Fruit fly (Drosophila melanogaster) whole organism: ENCODE data around the gene CG1246.

ENCODE experiments used
- CG8478 ChIP-seq: fragments of >200 bp; optimal IDR thresholded peaks from 2 replicates; lab custom pipeline; 2018; ENCODE audit warnings: inconsistent platforms
- Dll ChIP-seq: fragments of >200 bp; optimal IDR thresholded peaks from 2 replicates; lab custom pipeline; 2017
- EcR ChIP-seq, 2 experiments: fragments of >200 bp; optimal IDR thresholded peaks; 2 replicates each; lab custom pipeline; 2017; ENCODE audit warnings: missing biosample characterization in 2 of 2, missing genetic modification characterization in 2 of 2, missing genetic modification reagents in 2 of 2
- pan ChIP-seq: fragments of >200 bp; optimal IDR thresholded peaks from 2 replicates; lab custom pipeline; 2017
- psq ChIP-seq: fragments of >200 bp; optimal IDR thresholded peaks from 2 replicates; lab custom pipeline; 2017
- usp ChIP-seq: fragments of >200 bp; optimal IDR thresholded peaks from 2 replicates; lab custom pipeline; 2017; ENCODE audit warnings: missing biosample characterization, missing genetic modification characterization, mixed read lengths

CG1246 gene

dm6 chr3L:2647523-2648378 is at the start of gene CG1246:
Gene CG1246 (plus strand): TSS chr3L:2648048.
- TF ChIP-seq usp (GFP tag; lab: Kevin White, UChicago): no peak
- TF ChIP-seq psq (lab: Kevin White, UChicago): no peak
- TF ChIP-seq Dll (lab: Kevin White, UChicago): no peak
- TF ChIP-seq CG8478 (lab: Kevin White, UChicago): no peak
- no peak for TF ChIP-seq EcR (GFP tag; optimal IDR thresholded peaks at IDR 0.05; lab: Kevin White, UChicago)

DNA sequence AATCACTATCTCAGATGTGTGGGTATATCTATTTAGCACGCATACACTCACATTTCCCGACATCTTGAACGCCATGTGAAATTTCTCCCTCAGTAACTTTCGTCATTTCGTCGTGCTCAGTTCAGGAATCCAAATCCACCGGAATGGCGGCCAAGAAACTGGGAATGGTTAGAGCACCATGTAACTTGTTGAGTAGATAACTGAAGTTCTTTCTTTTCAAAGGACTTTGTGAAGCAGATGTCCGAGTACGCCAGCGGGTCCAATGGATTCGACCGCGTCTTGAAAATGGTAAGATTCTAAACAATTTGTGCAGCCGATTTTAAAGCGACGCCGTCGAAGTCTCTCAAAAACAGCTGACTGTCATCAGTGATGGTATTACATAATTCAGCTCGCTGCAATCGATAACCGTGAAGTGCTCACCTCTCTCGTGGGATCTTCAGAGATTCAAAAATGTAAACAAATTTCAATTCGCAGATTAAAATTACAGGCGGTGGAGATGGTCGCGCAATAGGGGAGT is 48.6 kb upstream of the CG1246 start, which contains the start of the genes CG16985 and CG12182:
CG16985 (plus strand) TSS at position 84 of the 517 bp plus-strand sequence.
CG12182 (minus strand) TSS at position 366 of the 517 bp plus-strand sequence.
- TF ChIP-seq pan (lab: Kevin White, UChicago): no peak
- TF ChIP-seq EcR (GFP tag; optimal IDR thresholded peaks at IDR 0.05; lab: Kevin White, UChicago): no peak
- no peak for TF ChIP-seq CG8478 (lab: Kevin White, UChicago)
- no peak for TF ChIP-seq Dll (lab: Kevin White, UChicago)
- no peak for TF ChIP-seq usp (GFP tag; lab: Kevin White, UChicago)
- no peak for TF ChIP-seq psq (lab: Kevin White, UChicago)

dm6 chr3L:2600144-2600543 is 47.7 kb upstream of the CG1246 start, which contains the start of gene CG16986:
Gene CG16986 (plus strand): TSS chr3L:2600331.
- TF ChIP-seq CG8478 (lab: Kevin White, UChicago) (no peak), EcR (GFP tag; optimal IDR thresholded peaks at IDR 0.05; lab: Kevin White, UChicago) (no peak)

DNA sequence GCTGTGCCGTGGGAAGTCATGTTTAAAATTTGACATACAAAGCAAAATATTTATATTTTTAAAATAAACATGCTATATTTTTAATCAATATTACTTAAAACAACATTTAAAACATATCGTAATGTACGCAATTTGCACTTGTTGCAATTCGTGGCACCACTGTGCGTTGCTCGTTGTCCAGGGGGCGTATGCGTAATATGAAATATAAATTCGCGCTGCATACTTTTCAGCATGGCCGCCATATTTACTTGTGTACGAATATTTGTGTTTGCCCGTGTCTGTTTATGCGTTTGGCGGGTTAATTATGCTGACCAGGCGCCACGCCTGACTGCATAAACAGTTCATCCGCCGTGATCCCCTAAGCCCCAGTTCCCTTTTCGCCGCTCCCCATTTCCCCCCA is 39.0 kb upstream of the CG1246 start:
- TF ChIP-seq pan (lab: Kevin White, UChicago): no peak
- no peak for TF ChIP-seq psq (lab: Kevin White, UChicago)
- no peak for TF ChIP-seq CG8478 (lab: Kevin White, UChicago)
- TF ChIP-seq usp (GFP tag; lab: Kevin White, UChicago): no peak
- no peak for TF ChIP-seq Dll (lab: Kevin White, UChicago)
- no peak for TF ChIP-seq EcR (GFP tag; optimal IDR thresholded peaks at IDR 0.05; lab: Kevin White, UChicago)

dm6 chr3L:2614222-2614621 is 33.6 kb upstream of the CG1246 start:
- TF ChIP-seq pan (lab: Kevin White, UChicago): no peak
- no peak for TF ChIP-seq Dll (lab: Kevin White, UChicago)
- no peak for TF ChIP-seq CG8478 (lab: Kevin White, UChicago)
- TF ChIP-seq psq (lab: Kevin White, UChicago): no peak
- TF ChIP-seq EcR (GFP tag; optimal IDR thresholded peaks at IDR 0.05; lab: Kevin White, UChicago): no peak
- no peak for TF ChIP-seq usp (GFP tag; lab: Kevin White, UChicago)

DNA sequence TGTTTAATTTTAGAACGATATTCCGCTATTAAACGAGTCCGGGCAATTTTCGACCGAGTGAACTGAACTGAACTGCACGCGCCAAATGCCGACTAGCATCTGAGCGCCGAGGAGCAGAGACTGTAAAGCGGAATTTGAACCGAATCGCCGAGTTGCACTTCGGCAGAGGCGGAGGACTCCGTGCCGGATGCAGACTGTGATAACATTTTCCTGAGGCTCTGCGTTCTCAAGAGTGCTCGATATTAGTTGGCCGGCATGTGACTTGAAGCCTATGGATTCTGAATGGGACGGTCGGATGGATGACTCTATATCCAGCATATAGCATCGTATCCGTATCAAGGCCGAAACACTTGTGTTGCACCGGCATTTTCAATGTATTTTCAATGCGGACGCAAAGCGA is 17.9 kb upstream of the CG1246 start, which contains the start of gene Pxn:
Pxn (minus strand) TSS at position 101 of the 400 bp plus-strand sequence.
- TF ChIP-seq CG8478 (lab: Kevin White, UChicago) (no peak), Dll (lab: Kevin White, UChicago) (no peak), EcR (GFP tag; optimal IDR thresholded peaks at IDR 0.05; lab: Kevin White, UChicago) (no peak), psq (lab: Kevin White, UChicago) (no peak), pan (lab: Kevin White, UChicago) (no peak), usp (GFP tag; lab: Kevin White, UChicago) (no peak)

DNA sequence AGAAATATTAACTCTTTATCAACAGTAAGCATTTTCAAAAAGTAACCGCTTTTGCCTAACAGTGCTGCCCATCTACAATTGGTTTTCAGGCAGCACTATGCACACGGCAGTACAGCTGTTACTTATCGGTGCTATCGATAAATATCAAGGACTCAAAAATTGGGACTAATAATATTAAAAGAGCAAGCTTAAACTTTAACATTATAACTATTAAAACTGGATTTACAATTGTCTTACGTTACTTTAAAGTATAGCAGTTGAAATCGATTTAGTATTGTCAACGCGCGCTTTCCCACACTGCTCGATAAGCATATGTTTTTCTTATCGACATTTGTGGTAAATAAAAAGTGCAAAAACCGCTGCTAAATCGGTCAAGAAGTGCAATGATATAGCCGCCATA is 16.4 kb upstream of the CG1246 start, which contains the start of the genes CG42245 and MEP-1:
CG42245 (plus strand) TSS at position 310 of the 400 bp plus-strand sequence.
MEP-1 (plus strand) TSS at position 310 of the 400 bp plus-strand sequence.
- no peak for TF ChIP-seq usp (GFP tag; lab: Kevin White, UChicago)

dm6 chr3L:2632048-2632762 is 15.6 kb upstream of the CG1246 start:
- no peak for TF ChIP-seq usp (GFP tag; lab: Kevin White, UChicago)
- no peak for TF ChIP-seq Dll (lab: Kevin White, UChicago)
- TF ChIP-seq pan (lab: Kevin White, UChicago): no peak
- no peak for TF ChIP-seq EcR (GFP tag; optimal IDR thresholded peaks at IDR 0.05; lab: Kevin White, UChicago)
- TF ChIP-seq psq (lab: Kevin White, UChicago): no peak
- no peak for TF ChIP-seq CG8478 (lab: Kevin White, UChicago)

DNA sequence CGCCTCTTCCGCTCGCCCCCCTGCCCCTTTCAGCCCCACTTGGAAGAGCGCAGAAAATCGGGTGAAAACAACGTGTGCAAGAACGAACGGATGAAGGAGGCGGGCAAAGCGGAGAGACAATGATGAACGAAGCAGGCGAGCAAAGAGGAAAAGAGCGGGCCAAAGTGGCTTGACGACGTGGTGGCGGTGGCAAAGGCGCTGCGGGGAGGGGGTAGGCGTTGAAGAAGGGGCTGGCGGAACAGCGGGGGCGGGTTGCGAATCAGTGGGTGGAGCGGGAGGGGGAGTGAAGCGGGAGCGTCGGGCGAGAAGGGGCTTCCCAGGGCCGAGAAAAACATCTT is 15.1 kb upstream of the CG1246 start:
- no peak for TF ChIP-seq usp (GFP tag; lab: Kevin White, UChicago)
- TF ChIP-seq psq (lab: Kevin White, UChicago): peak; percentile 67
- no peak for TF ChIP-seq EcR (GFP tag; optimal IDR thresholded peaks at IDR 0.05; lab: Kevin White, UChicago)
- no peak for TF ChIP-seq pan (lab: Kevin White, UChicago)
- TF ChIP-seq CG8478 (lab: Kevin White, UChicago): no peak
- TF ChIP-seq Dll (lab: Kevin White, UChicago): peak; percentile 63

DNA sequence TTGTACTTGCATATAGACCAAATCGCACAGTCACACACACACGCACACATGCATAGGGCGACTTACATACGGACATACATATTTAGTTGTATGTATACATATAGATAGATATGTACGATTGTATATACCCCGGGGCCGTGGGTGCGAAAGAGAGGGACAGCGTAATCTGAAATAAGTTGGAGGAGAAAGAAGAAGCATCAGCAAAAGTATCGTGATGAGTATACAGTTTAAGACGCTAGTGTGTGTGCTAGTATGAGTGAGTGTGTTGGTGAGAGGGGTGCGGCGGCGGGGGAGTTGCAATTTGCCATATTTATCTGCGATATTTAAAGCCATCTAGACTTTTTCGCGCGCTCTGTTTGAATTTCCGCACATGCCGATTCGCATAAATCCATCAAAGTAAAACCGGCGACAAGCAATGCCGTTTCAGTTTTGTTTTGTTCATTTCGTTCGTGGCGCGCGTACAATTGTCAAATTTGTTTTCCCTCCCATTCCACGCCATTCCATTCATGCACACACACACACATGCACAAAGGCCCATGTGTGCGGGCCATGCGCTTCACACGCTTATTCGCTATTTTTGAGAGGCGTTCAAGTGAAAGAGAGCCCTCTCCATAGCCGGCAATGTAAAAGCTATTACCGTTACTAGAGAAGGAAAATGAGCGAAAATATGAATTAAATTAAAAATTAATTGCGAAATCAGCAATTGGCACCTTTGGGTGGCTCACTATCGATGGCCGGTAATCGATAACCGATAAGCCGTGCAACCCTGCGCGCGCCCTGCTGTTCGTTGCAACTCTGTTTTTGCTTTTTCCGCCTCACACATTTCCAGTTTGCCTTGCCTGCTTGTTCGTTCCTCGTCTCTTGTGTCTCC is 12.7 kb upstream of the CG1246 start:
- TF ChIP-seq EcR (GFP tag; optimal IDR thresholded peaks at IDR 0.05; lab: Kevin White, UChicago) (no peak), Dll (lab: Kevin White, UChicago) (peak; percentile 55)
